Worm (Caenorhabditis elegans) whole organism, young adult: Measurements from ENCODE around the gene C49F5.8.

Experiments used
- B0019.2 ChIP-seq: fragments of 200-800 bp; sonication (Bioruptor generic); conservative IDR thresholded peaks from 2 replicates; pipeline ENCODE4 v1.3.6; 2022; ENCODE audit warnings: missing genetic modification reagents, missing genetic modification characterization, missing compliant biosample characterization
- B0336.3 ChIP-seq: fragments of 200-800 bp; sonication (Bioruptor generic); IDR thresholded peaks from 2 replicates; pipeline ENCODE4 v1.3.6; 2022; ENCODE audit warnings: missing genetic modification characterization, missing compliant biosample characterization
- C17E4.6 ChIP-seq: fragments of 200-800 bp; sonication (Bioruptor generic); IDR thresholded peaks from 2 replicates; pipeline ENCODE4 v1.3.6; 2022; ENCODE audit warnings: missing genetic modification reagents, missing genetic modification characterization, missing compliant biosample characterization
- F23B12.7 ChIP-seq: sonication (generic microtip); optimal IDR thresholded peaks from 2 replicates; lab custom pipeline; 2017; ENCODE audit warnings: missing genetic modification characterization, mild to moderate bottlenecking, missing compliant biosample characterization, antibody characterized with exemption, moderate library complexity; ENCODE audit not compliant: insufficient read depth
- F37B4.10 ChIP-seq: fragments of 200-800 bp; sonication (Bioruptor generic); IDR thresholded peaks from 2 replicates; pipeline ENCODE4 v1.3.6; 2022; ENCODE audit warnings: missing genetic modification characterization, missing compliant biosample characterization
- F49E8.2 ChIP-seq: sonication (generic microtip); optimal IDR thresholded peaks from 3 replicates; lab custom pipeline; 2017; ENCODE audit warnings: missing genetic modification characterization, mild to moderate bottlenecking, missing compliant biosample characterization, antibody characterized with exemption, moderate library complexity; ENCODE audit not compliant: insufficient read depth
- F52B5.7 ChIP-seq: sonication (generic microtip); optimal IDR thresholded peaks from 2 replicates; lab custom pipeline; 2016; ENCODE audit warnings: mild to moderate bottlenecking, missing genetic modification characterization, missing compliant biosample characterization
- T07F8.4 ChIP-seq: sonication (generic microtip); optimal IDR thresholded peaks from 2 replicates; lab custom pipeline; 2016; ENCODE audit warnings: mild to moderate bottlenecking, missing genetic modification characterization, moderate library complexity, missing compliant biosample characterization
- Y53F4B.3 ChIP-seq: fragments of 200-800 bp; sonication (Bioruptor generic); IDR thresholded peaks from 2 replicates; pipeline ENCODE4 v1.3.6; 2022; ENCODE audit warnings: missing genetic modification reagents, missing genetic modification characterization, missing compliant biosample characterization
- Y95B8A.8 ChIP-seq: fragments of 200-800 bp; sonication (Bioruptor generic); IDR thresholded peaks from 2 replicates; pipeline ENCODE4 v1.3.6; 2022; ENCODE audit warnings: missing genetic modification reagents, missing genetic modification characterization, missing compliant biosample characterization
- ZK185.1 ChIP-seq: sonication (generic microtip); optimal IDR thresholded peaks from 2 replicates; lab custom pipeline; 2016; ENCODE audit warnings: mild to moderate bottlenecking, missing genetic modification characterization, missing compliant biosample characterization; ENCODE audit not compliant: poor library complexity, severe bottlenecking
- ama-1 ChIP-seq, 3 experiments: fragments of 150-350 bp in 1 of 3; sonication (generic microtip) in 2 of 3; optimal IDR thresholded peaks; 2 replicates each; lab custom pipeline; 2014 to 2018; ENCODE audit warnings: missing biosample characterization in 2 of 3, missing genetic modification characterization in 2 of 3, missing genetic modification reagents in 2 of 3
- aptf-2 ChIP-seq: fragments of 200-800 bp; sonication (Bioruptor generic); conservative IDR thresholded peaks from 2 replicates; pipeline ENCODE4 v1.3.6; 2022; ENCODE audit warnings: missing genetic modification reagents, missing genetic modification characterization, missing compliant biosample characterization
- atf-7 ChIP-seq: sonication (generic microtip); optimal IDR thresholded peaks from 2 replicates; lab custom pipeline; 2017; ENCODE audit warnings: mild to moderate bottlenecking, missing genetic modification characterization, missing compliant biosample characterization
- attf-5 ChIP-seq: fragments of 200-800 bp; sonication (Bioruptor generic); optimal IDR thresholded peaks from 2 replicates; lab custom pipeline; 2018; ENCODE audit warnings: mild to moderate bottlenecking, missing genetic modification characterization, missing compliant biosample characterization
- attf-6 ChIP-seq: fragments of 200-800 bp; sonication (Bioruptor generic); IDR thresholded peaks from 2 replicates; pipeline ENCODE4 v1.3.6; 2022; ENCODE audit warnings: missing genetic modification reagents, missing genetic modification characterization, missing compliant biosample characterization
- bed-1 ChIP-seq: fragments of 200-800 bp; sonication (Bioruptor generic); IDR thresholded peaks from 2 replicates; pipeline ENCODE4 v1.3.6; 2022; ENCODE audit warnings: missing genetic modification reagents, missing genetic modification characterization, missing compliant biosample characterization
- bed-2 ChIP-seq: fragments of 200-800 bp; sonication (Bioruptor generic); IDR thresholded peaks from 2 replicates; pipeline ENCODE4 v1.3.6; 2022; ENCODE audit warnings: missing genetic modification reagents, missing genetic modification characterization, missing compliant biosample characterization
- ceh-100 ChIP-seq: fragments of 200-800 bp; sonication (Bioruptor generic); IDR thresholded peaks from 2 replicates; pipeline ENCODE4 v1.3.6; 2022; ENCODE audit warnings: missing genetic modification reagents, missing genetic modification characterization, missing compliant biosample characterization
- ceh-40 ChIP-seq: fragments of 200-800 bp; sonication (Bioruptor generic); IDR thresholded peaks from 2 replicates; pipeline ENCODE4 v1.3.6; 2022; ENCODE audit warnings: missing genetic modification characterization, missing compliant biosample characterization
- ceh-79 ChIP-seq: sonication (generic microtip); optimal IDR thresholded peaks from 2 replicates; lab custom pipeline; 2017; ENCODE audit warnings: mild to moderate bottlenecking, missing genetic modification characterization, missing compliant biosample characterization
- chd-7 ChIP-seq: sonication (generic microtip); optimal IDR thresholded peaks from 2 replicates; lab custom pipeline; 2016; ENCODE audit warnings: mild to moderate bottlenecking, missing genetic modification characterization, moderate library complexity, missing compliant biosample characterization
- dpl-1 ChIP-seq: fragments of 150-350 bp; optimal IDR thresholded peaks from 2 replicates; lab custom pipeline; 2014; ENCODE audit warnings: missing biosample characterization, missing genetic modification reagents, missing genetic modification characterization
- egl-18 ChIP-seq: fragments of 200-800 bp; sonication (Bioruptor generic); IDR thresholded peaks from 2 replicates; pipeline ENCODE4 v1.3.6; 2022; ENCODE audit warnings: missing genetic modification reagents, missing genetic modification characterization, missing compliant biosample characterization
- ekl-4 ChIP-seq: fragments of 200-800 bp; sonication (Bioruptor generic); IDR thresholded peaks from 2 replicates; pipeline ENCODE4 v1.3.6; 2022; ENCODE audit warnings: missing genetic modification reagents, missing genetic modification characterization, missing compliant biosample characterization
- hlh-12 ChIP-seq: sonication (generic microtip); optimal IDR thresholded peaks from 2 replicates; lab custom pipeline; 2016; ENCODE audit warnings: missing genetic modification characterization, missing compliant biosample characterization
- lag-1 ChIP-seq: fragments of 200-800 bp; sonication (Bioruptor generic); IDR thresholded peaks from 2 replicates; pipeline ENCODE4 v1.3.6; 2022; ENCODE audit warnings: missing genetic modification reagents, missing genetic modification characterization, missing compliant biosample characterization
- lin-26 ChIP-seq: fragments of 200-800 bp; sonication (Bioruptor generic); IDR thresholded peaks from 2 replicates; pipeline ENCODE4 v1.3.6; 2022; ENCODE audit warnings: missing genetic modification reagents, missing genetic modification characterization, missing compliant biosample characterization
- lin-40 ChIP-seq: sonication (generic microtip); optimal IDR thresholded peaks from 2 replicates; lab custom pipeline; 2016; ENCODE audit warnings: missing genetic modification characterization, mild to moderate bottlenecking, missing compliant biosample characterization, missing genotype, missing genetic modification reagents
- lir-1 ChIP-seq: fragments of 200-800 bp; sonication (Bioruptor generic); conservative IDR thresholded peaks from 2 replicates; pipeline ENCODE4 v1.3.6; 2022; ENCODE audit warnings: missing genetic modification reagents, missing genetic modification characterization, missing compliant biosample characterization
- mel-28 ChIP-seq: sonication (generic microtip); optimal IDR thresholded peaks from 2 replicates; lab custom pipeline; 2016; ENCODE audit warnings: borderline replicate concordance, mild to moderate bottlenecking, missing genetic modification characterization, missing compliant biosample characterization
- nfya-1 ChIP-seq: sonication (generic microtip); optimal IDR thresholded peaks from 2 replicates; lab custom pipeline; 2017; ENCODE audit warnings: antibody characterized with exemption, missing compliant biosample characterization, missing genetic modification characterization, borderline replicate concordance; ENCODE audit not compliant: insufficient read depth
- nhr-120 ChIP-seq: fragments of 200-800 bp; sonication (Bioruptor generic); IDR thresholded peaks from 2 replicates; pipeline ENCODE4 v1.3.6; 2022; ENCODE audit warnings: missing genetic modification characterization, missing compliant biosample characterization
- nhr-27 ChIP-seq: fragments of 200-800 bp; sonication (Bioruptor generic); optimal IDR thresholded peaks from 2 replicates; lab custom pipeline; 2018; ENCODE audit warnings: mild to moderate bottlenecking, missing genetic modification characterization, moderate library complexity, missing compliant biosample characterization
- pbrm-1 ChIP-seq: fragments of 200-800 bp; sonication (Bioruptor generic); IDR thresholded peaks from 2 replicates; pipeline ENCODE4 v1.3.6; 2022; ENCODE audit warnings: missing genetic modification reagents, missing genetic modification characterization, missing compliant biosample characterization
- rpc-1 ChIP-seq, 2 experiments: fragments of 150-350 bp in 1 of 2; sonication (generic microtip) in 1 of 2; optimal IDR thresholded peaks; 2 replicates each; lab custom pipeline; 2014 to 2018; ENCODE audit warnings: missing biosample characterization in 1 of 2, missing genetic modification characterization in 1 of 2, missing genetic modification reagents in 1 of 2, missing genotype in 1 of 2
- sdz-38 ChIP-seq: sonication (generic microtip); optimal IDR thresholded peaks from 2 replicates; lab custom pipeline; 2016; ENCODE audit warnings: missing genotype, missing genetic modification characterization, missing compliant biosample characterization
- snpc-1.3 ChIP-seq: sonication (generic microtip); optimal IDR thresholded peaks from 2 replicates; lab custom pipeline; 2017; ENCODE audit warnings: missing genetic modification characterization, mild to moderate bottlenecking, missing compliant biosample characterization, antibody characterized with exemption, moderate library complexity, missing genotype, missing genetic modification reagents; ENCODE audit not compliant: insufficient read depth
- sptf-2 ChIP-seq: fragments of 200-800 bp; sonication (Bioruptor generic); optimal IDR thresholded peaks from 2 replicates; lab custom pipeline; 2018; ENCODE audit warnings: mild to moderate bottlenecking, missing genetic modification characterization, missing compliant biosample characterization
- tlf-1 ChIP-seq: fragments of 200-800 bp; sonication (Bioruptor generic); optimal IDR thresholded peaks from 2 replicates; lab custom pipeline; 2018; ENCODE audit warnings: mild to moderate bottlenecking, missing genetic modification characterization, missing compliant biosample characterization
- unc-130 ChIP-seq: sonication (generic microtip); optimal IDR thresholded peaks from 2 replicates; lab custom pipeline; 2016; ENCODE audit warnings: missing genetic modification reagents, missing genetic modification characterization, missing compliant biosample characterization
- unc-62 ChIP-seq: fragments of 150-350 bp; optimal IDR thresholded peaks from 2 replicates; lab custom pipeline; 2014; ENCODE audit warnings: missing biosample characterization, missing genetic modification reagents, missing genetic modification characterization
- zfh-2 ChIP-seq: fragments of 200-800 bp; sonication (Bioruptor generic); conservative IDR thresholded peaks from 2 replicates; pipeline ENCODE4 v1.3.6; 2022; ENCODE audit warnings: missing genetic modification reagents, missing genetic modification characterization, missing compliant biosample characterization
- zim-3 ChIP-seq: sonication (generic microtip); optimal IDR thresholded peaks from 2 replicates; lab custom pipeline; 2017; ENCODE audit warnings: mild to moderate bottlenecking, missing genetic modification characterization, moderate library complexity, missing compliant biosample characterization
- ztf-18 ChIP-seq: sonication (generic microtip); optimal IDR thresholded peaks from 2 replicates; lab custom pipeline; 2016; ENCODE audit warnings: missing genotype, mild to moderate bottlenecking, missing genetic modification characterization, missing compliant biosample characterization

C49F5.8 gene

ce11 chrX:11927585-11927984 is 32.4 kb upstream of the C49F5.8 start, which contains the start of gene F55G7.4 (continued):
- TF ChIP-seq ceh-79 (tag; lab: Kevin White, UChicago) (no peak), ceh-100 (GFP tag; lab: Robert Waterston, UW) (no peak)

- TF ChIP-seq ZK185.1 (tag; lab: Kevin White, UChicago) (no peak), pbrm-1 (GFP tag; lab: Robert Waterston, UW) (no peak), B0019.2 (no peak), lir-1 (GFP tag; lab: Robert Waterston, UW) (no peak), F37B4.10 (GFP tag; lab: Robert Waterston, UW) (no peak), dpl-1 (no peak), unc-62 (GFP tag; lab: Kevin White, UChicago) (no peak), nhr-120 (no peak), bed-2 (GFP tag; lab: Robert Waterston, UW) (no peak), F52B5.7 (tag; lab: Kevin White, UChicago) (no peak), T07F8.4 (tag; lab: Kevin White, UChicago) (no peak), mel-28 (tag; lab: Kevin White, UChicago) (no peak), snpc-1.3 (tag; lab: Kevin White, UChicago) (no peak), nfya-1 (tag; lab: Kevin White, UChicago) (no peak), ekl-4 (GFP tag; lab: Robert Waterston, UW) (no peak), lag-1 (GFP tag; lab: Robert Waterston, UW) (no peak), B0336.3 (no peak), lin-26 (GFP tag; lab: Robert Waterston, UW) (no peak)
Measured at ce11 chrX:11931559-11931958, 28.4 kb upstream of the C49F5.8 start, which contains the start of gene dot-1.4. TSS of gene dot-1.4 (minus strand) at chrX:11931659.

ce11 chrX:11933547-11933946 is 26.4 kb upstream of the C49F5.8 start:
- TF ChIP-seq aptf-2 (GFP tag; lab: Robert Waterston, UW) (no peak), Y95B8A.8 (GFP tag; lab: Robert Waterston, UW) (no peak), sptf-2 (GFP tag; lab: Kevin White, UChicago) (peak; percentile 46), nhr-27 (tag; lab: Kevin White, UChicago) (no peak), lin-40 (tag; lab: Kevin White, UChicago) (no peak), C17E4.6 (GFP tag; lab: Robert Waterston, UW) (no peak), attf-6 (GFP tag; lab: Robert Waterston, UW) (peak; percentile 63), ama-1 (optimal IDR thresholded peaks at IDR 0.05; lab: Kevin White, UChicago) (no peak), ama-1 (GFP tag; optimal IDR thresholded peaks at IDR 0.05; lab: Kevin White, UChicago) (peak in 1 of 2 experiments; percentile 25), Y53F4B.3 (0 out of 2 replicates have a peak, but pooled peaks have one; percentile 26), chd-7 (peak; percentile 39), rpc-1 (optimal IDR thresholded peaks at IDR 0.05; lab: Kevin White, UChicago) (peak; percentile 71), rpc-1 (tag; optimal IDR thresholded peaks at IDR 0.05; lab: Kevin White, UChicago) (peak; percentile 93), egl-18 (GFP tag; lab: Robert Waterston, UW) (no peak), zim-3 (tag; lab: Kevin White, UChicago) (peak; percentile 14), bed-1 (GFP tag; lab: Robert Waterston, UW) (peak; percentile 56; the same call in 1 of the 2 replicates), F23B12.7 (tag; lab: Kevin White, UChicago) (no peak), T07F8.4 (tag; lab: Kevin White, UChicago) (peak; percentile 23), ekl-4 (GFP tag; lab: Robert Waterston, UW) (no peak), ztf-18 (tag; lab: Kevin White, UChicago) (peak; percentile 58), zfh-2 (GFP tag; lab: Robert Waterston, UW) (no peak), tlf-1 (GFP tag; lab: Kevin White, UChicago) (no peak), hlh-12 (tag; lab: Kevin White, UChicago) (no peak), sdz-38 (tag; lab: Kevin White, UChicago) (no peak), ceh-40 (GFP tag; lab: Robert Waterston, UW) (0 out of 2 replicates have a peak, but pooled peaks have one; percentile 50), unc-130 (GFP tag; lab: Kevin White, UChicago) (no peak), F49E8.2 (tag; lab: Kevin White, UChicago) (no peak), attf-5 (GFP tag; lab: Kevin White, UChicago) (peak; percentile 70), atf-7 (tag; lab: Kevin White, UChicago) (peak; percentile 26)
